Worm (Caenorhabditis elegans) whole organism, L1 larva: ENCODE measurements around the gene ddp-1.

ENCODE experiments used
- C16A3.4 ChIP-seq: fragments of 150-350 bp; optimal IDR thresholded peaks from 2 replicates; lab custom pipeline; 2014; ENCODE audit warnings: missing biosample characterization, missing genetic modification characterization
- F16B12.6 ChIP-seq: fragments of 150-350 bp; optimal IDR thresholded peaks from 2 replicates; lab custom pipeline; 2014; ENCODE audit warnings: missing biosample characterization, missing genetic modification characterization
- aha-1 ChIP-seq: fragments of 150-350 bp; optimal IDR thresholded peaks from 2 replicates; lab custom pipeline; 2014; ENCODE audit warnings: missing biosample characterization, missing genetic modification characterization
- alr-1 ChIP-seq: fragments of 200-800 bp; sonication (Bioruptor generic); optimal IDR thresholded peaks from 2 replicates; lab custom pipeline; 2018; ENCODE audit warnings: borderline replicate concordance, mild to moderate bottlenecking, missing genetic modification characterization, missing compliant biosample characterization
- aly-2 ChIP-seq: fragments of 150-350 bp; optimal IDR thresholded peaks from 2 replicates; lab custom pipeline; 2014; ENCODE audit warnings: missing biosample characterization, missing genetic modification characterization
- ama-1 ChIP-seq: fragments of 150-350 bp; optimal IDR thresholded peaks from 2 replicates; lab custom pipeline; 2014
- blmp-1 ChIP-seq: fragments of 150-350 bp; optimal IDR thresholded peaks from 2 replicates; lab custom pipeline; 2014; ENCODE audit warnings: missing biosample characterization, missing genetic modification characterization
- ceh-63 ChIP-seq: fragments of 200-800 bp; sonication (Bioruptor generic); optimal IDR thresholded peaks from 2 replicates; lab custom pipeline; 2018; ENCODE audit warnings: mild to moderate bottlenecking, missing genetic modification characterization, missing compliant biosample characterization
- ceh-8 ChIP-seq: fragments of 200-800 bp; sonication (Bioruptor generic); optimal IDR thresholded peaks from 2 replicates; lab custom pipeline; 2018; ENCODE audit warnings: mild to moderate bottlenecking, missing genetic modification characterization, moderate library complexity, missing compliant biosample characterization
- ceh-90 ChIP-seq: sonication (generic microtip); optimal IDR thresholded peaks from 2 replicates; lab custom pipeline; 2016; ENCODE audit warnings: missing genetic modification characterization, missing compliant biosample characterization
- efl-1 ChIP-seq, 4 experiments: fragments of 150-350 bp; optimal IDR thresholded peaks in 3 of 4; peaks in 1 of 4; 1 replicate in 1 of 4; 2 replicates in 3 of 4; lab custom pipeline; 2014; ENCODE audit warnings: missing biosample characterization in 2 of 4, missing genetic modification characterization in 2 of 4, missing genetic modification reagents in 2 of 4
- efl-3 ChIP-seq: fragments of 200-800 bp; sonication (Bioruptor generic); optimal IDR thresholded peaks from 2 replicates; lab custom pipeline; 2018; ENCODE audit warnings: mild to moderate bottlenecking, missing genetic modification characterization, missing compliant biosample characterization
- egl-13 ChIP-seq: sonication (generic microtip); optimal IDR thresholded peaks from 2 replicates; lab custom pipeline; 2016; ENCODE audit warnings: missing genotype, missing genetic modification reagents, missing genetic modification characterization, missing compliant biosample characterization
- egl-27 ChIP-seq, 2 experiments: fragments of 150-350 bp in 1 of 2; sonication (generic microtip); optimal IDR thresholded peaks; 3 replicates each; lab custom pipeline; 2017 to 2018; ENCODE audit warnings: missing biosample characterization in 2 of 2, missing genetic modification characterization in 2 of 2, missing genetic modification reagents in 2 of 2
- elt-2 ChIP-seq: sonication (generic microtip); optimal IDR thresholded peaks from 2 replicates; lab custom pipeline; 2016; ENCODE audit warnings: missing genetic modification characterization, mild to moderate bottlenecking, inconsistent platforms, missing compliant biosample characterization, missing genetic modification reagents
- fkh-10 ChIP-seq: sonication (generic microtip); optimal IDR thresholded peaks from 2 replicates; lab custom pipeline; 2017; ENCODE audit warnings: missing biosample characterization, missing genetic modification reagents, missing genetic modification characterization
- fkh-4 ChIP-seq: sonication (generic microtip); optimal IDR thresholded peaks from 2 replicates; lab custom pipeline; 2016; ENCODE audit warnings: missing compliant biosample characterization, missing genetic modification characterization, borderline replicate concordance
- fkh-8 ChIP-seq: sonication (generic microtip); optimal IDR thresholded peaks from 2 replicates; lab custom pipeline; 2016; ENCODE audit warnings: mild to moderate bottlenecking, missing genetic modification characterization, missing compliant biosample characterization
- hlh-17 ChIP-seq: fragments of 200-800 bp; sonication (Bioruptor generic); optimal IDR thresholded peaks from 2 replicates; lab custom pipeline; 2018; ENCODE audit warnings: missing genetic modification characterization, mild to moderate bottlenecking, missing compliant biosample characterization, moderate library complexity, borderline replicate concordance
- hlh-4 ChIP-seq: sonication (generic microtip); optimal IDR thresholded peaks from 2 replicates; lab custom pipeline; 2016; ENCODE audit warnings: mild to moderate bottlenecking, missing genetic modification characterization, missing compliant biosample characterization
- irx-1 ChIP-seq: sonication (generic microtip); optimal IDR thresholded peaks from 2 replicates; lab custom pipeline; 2016; ENCODE audit warnings: missing genetic modification characterization, missing compliant biosample characterization
- isw-1 ChIP-seq: fragments of 200-800 bp; sonication (Bioruptor generic); IDR thresholded peaks from 2 replicates; pipeline ENCODE4 v1.3.6; 2022; ENCODE audit warnings: missing genetic modification characterization, missing compliant biosample characterization
- jun-1 ChIP-seq: fragments of 150-350 bp; optimal IDR thresholded peaks from 2 replicates; lab custom pipeline; 2014; ENCODE audit warnings: missing biosample characterization, missing genetic modification reagents, missing genetic modification characterization
- lin-13 ChIP-seq: fragments of 150-350 bp; optimal IDR thresholded peaks from 2 replicates; lab custom pipeline; 2014; ENCODE audit warnings: missing biosample characterization, missing genetic modification reagents, missing genetic modification characterization
- lin-14 ChIP-seq: fragments of 200-800 bp; sonication (Bioruptor generic); optimal IDR thresholded peaks from 2 replicates; lab custom pipeline; 2018; ENCODE audit warnings: mild to moderate bottlenecking, missing genetic modification characterization, moderate library complexity, missing compliant biosample characterization
- lin-35 ChIP-seq, 2 experiments: fragments of 150-350 bp; optimal IDR thresholded peaks; 2 replicates each; lab custom pipeline; 2014; ENCODE audit warnings: missing biosample characterization in 2 of 2, missing genetic modification characterization in 2 of 2, missing genetic modification reagents in 2 of 2
- lin-39 ChIP-seq: fragments of 150-350 bp; optimal IDR thresholded peaks from 2 replicates; lab custom pipeline; 2014; ENCODE audit warnings: missing biosample characterization, missing genetic modification reagents, missing genetic modification characterization
- lsy-2 ChIP-seq, 2 experiments: fragments of 150-350 bp; optimal IDR thresholded peaks; 2 replicates each; lab custom pipeline; 2014; ENCODE audit warnings: missing biosample characterization in 2 of 2, missing genetic modification characterization in 2 of 2
- mab-9 ChIP-seq: fragments of 200-800 bp; sonication (Bioruptor generic); IDR thresholded peaks from 2 replicates; pipeline ENCODE4 v1.3.6; 2022; ENCODE audit warnings: missing genetic modification reagents, missing genetic modification characterization, missing compliant biosample characterization
- mdl-1 ChIP-seq, 2 experiments: fragments of 150-350 bp; optimal IDR thresholded peaks; 2 replicates each; lab custom pipeline; 2014 to 2017; ENCODE audit warnings: missing biosample characterization in 2 of 2, missing genetic modification characterization in 2 of 2, inconsistent platforms in 1 of 2
- mep-1 ChIP-seq: fragments of 150-350 bp; optimal IDR thresholded peaks from 2 replicates; lab custom pipeline; 2014; ENCODE audit warnings: missing biosample characterization, missing genetic modification characterization
- nhr-11 ChIP-seq: fragments of 150-350 bp; optimal IDR thresholded peaks from 2 replicates; lab custom pipeline; 2014; ENCODE audit warnings: missing biosample characterization, missing genetic modification characterization
- nhr-12 ChIP-seq: sonication (generic microtip); optimal IDR thresholded peaks from 2 replicates; lab custom pipeline; 2017; ENCODE audit warnings: missing biosample characterization, missing genetic modification characterization
- nhr-19 ChIP-seq: fragments of 200-800 bp; sonication (Bioruptor generic); conservative IDR thresholded peaks from 2 replicates; pipeline ENCODE4 v1.3.6; 2022; ENCODE audit warnings: missing genetic modification characterization, missing compliant biosample characterization
- nhr-71 ChIP-seq: sonication (generic microtip); optimal IDR thresholded peaks from 2 replicates; lab custom pipeline; 2016; ENCODE audit warnings: mild to moderate bottlenecking, missing genetic modification characterization, moderate library complexity, missing compliant biosample characterization
- nhr-76 ChIP-seq: sonication (generic microtip); optimal IDR thresholded peaks from 2 replicates; lab custom pipeline; 2017; ENCODE audit warnings: missing biosample characterization, missing genetic modification characterization
- nhr-84 ChIP-seq: sonication (generic microtip); optimal IDR thresholded peaks from 2 replicates; lab custom pipeline; 2017; ENCODE audit warnings: missing biosample characterization, missing genetic modification characterization
- nhr-85 ChIP-seq: sonication (generic microtip); peaks from one replicate; lab custom pipeline; 2016; ENCODE audit warnings: missing genetic modification characterization, inconsistent platforms, missing compliant biosample characterization
- nhr-90 ChIP-seq: sonication (generic microtip); optimal IDR thresholded peaks from 2 replicates; lab custom pipeline; 2016; ENCODE audit warnings: mild to moderate bottlenecking, missing genetic modification characterization, missing compliant biosample characterization; ENCODE audit not compliant: poor library complexity
- pag-3 ChIP-seq: sonication (generic microtip); optimal IDR thresholded peaks from 2 replicates; lab custom pipeline; 2017; ENCODE audit warnings: missing genetic modification characterization, mild to moderate bottlenecking, missing compliant biosample characterization, antibody characterized with exemption, borderline replicate concordance; ENCODE audit not compliant: insufficient read depth
- skn-1 ChIP-seq: fragments of 150-350 bp; optimal IDR thresholded peaks from 2 replicates; lab custom pipeline; 2014; ENCODE audit warnings: missing biosample characterization, missing genetic modification characterization
- snu-23 ChIP-seq: sonication (generic microtip); optimal IDR thresholded peaks from 2 replicates; lab custom pipeline; 2016; ENCODE audit warnings: missing genetic modification characterization, missing compliant biosample characterization
- swsn-7 ChIP-seq: sonication (generic microtip); optimal IDR thresholded peaks from 2 replicates; lab custom pipeline; 2016; ENCODE audit warnings: missing genetic modification characterization, missing compliant biosample characterization
- tbx-2 ChIP-seq: sonication (generic microtip); optimal IDR thresholded peaks from 2 replicates; lab custom pipeline; 2016; ENCODE audit warnings: missing genetic modification characterization, missing compliant biosample characterization
- unc-130 ChIP-seq: fragments of 150-350 bp; optimal IDR thresholded peaks from 2 replicates; lab custom pipeline; 2017; ENCODE audit warnings: missing biosample characterization, missing genetic modification characterization, inconsistent platforms
- unc-30 ChIP-seq: sonication (generic microtip); optimal IDR thresholded peaks from 2 replicates; lab custom pipeline; 2017; ENCODE audit warnings: missing biosample characterization, missing genetic modification characterization
- unc-86 ChIP-seq: sonication (generic microtip); optimal IDR thresholded peaks from 2 replicates; lab custom pipeline; 2016; ENCODE audit warnings: missing genetic modification characterization, missing compliant biosample characterization
- unc-98 ChIP-seq: fragments of 200-800 bp; sonication (Bioruptor generic); IDR thresholded peaks from 2 replicates; pipeline ENCODE4 v1.3.6; 2022; ENCODE audit warnings: missing genetic modification characterization, missing compliant biosample characterization
- xbp-1 ChIP-seq: sonication (generic microtip); optimal IDR thresholded peaks from 2 replicates; lab custom pipeline; 2016; ENCODE audit warnings: missing genetic modification characterization, missing compliant biosample characterization
- zag-1 ChIP-seq: fragments of 150-350 bp; optimal IDR thresholded peaks from 2 replicates; lab custom pipeline; 2014; ENCODE audit warnings: missing biosample characterization, missing genetic modification characterization
- zip-4 ChIP-seq: fragments of 200-800 bp; sonication (Bioruptor generic); optimal IDR thresholded peaks from 2 replicates; lab custom pipeline; 2018; ENCODE audit warnings: mild to moderate bottlenecking, missing genetic modification characterization, moderate library complexity, missing compliant biosample characterization
- ztf-11 ChIP-seq, 2 experiments: sonication (generic microtip); optimal IDR thresholded peaks; 2 replicates each; lab custom pipeline; 2016 to 2017; ENCODE audit warnings: missing genetic modification characterization in 2 of 2, missing biosample characterization in 1 of 2, missing compliant biosample characterization in 1 of 2
- ztf-4 ChIP-seq: fragments of 150-350 bp; optimal IDR thresholded peaks from 2 replicates; lab custom pipeline; 2014; ENCODE audit warnings: missing biosample characterization, missing genetic modification characterization

Gene ddp-1

ce11 chrIII:1905589-1905988 is 45.9 kb downstream of the ddp-1 start, which contains the start of the genes B0524.6 and pqn-41:
Gene B0524.6 (minus strand): TSS chrIII:1905640.
Gene pqn-41 (plus strand): TSS chrIII:1905958.
- TF ChIP-seq unc-98 (GFP tag; lab: Robert Waterston, UW) (no peak), swsn-7 (tag; lab: Kevin White, UChicago) (no peak), fkh-10 (GFP tag; lab: Kevin White, UChicago) (no peak), ztf-11 (tag; optimal IDR thresholded peaks at IDR 0.05; lab: Kevin White, UChicago) (peak in 1 of 2 experiments; percentile 5), efl-3 (GFP tag; lab: Kevin White, UChicago) (no peak), ama-1 (no peak), lin-35 (GFP tag; optimal IDR thresholded peaks at IDR 0.05; lab: Kevin White, UChicago) (peak; percentile 71 to 76), fkh-4 (tag; lab: Kevin White, UChicago) (no peak), pag-3 (tag; lab: Kevin White, UChicago) (no peak), ceh-8 (GFP tag; lab: Kevin White, UChicago) (peak; percentile 25), unc-130 (tag; lab: Kevin White, UChicago) (peak; percentile 75), unc-30 (no peak), aha-1 (tag; lab: Kevin White, UChicago) (no peak), lin-14 (GFP tag; lab: Kevin White, UChicago) (no peak), lin-39 (tag; lab: Kevin White, UChicago) (peak; percentile 4), isw-1 (GFP tag; lab: Robert Waterston, UW) (peak; percentile 54), xbp-1 (tag; lab: Kevin White, UChicago) (peak; percentile 57), nhr-85 (peak; percentile 80), tbx-2 (peak; percentile 51), zip-4 (GFP tag; lab: Kevin White, UChicago) (no peak), nhr-90 (tag; lab: Kevin White, UChicago) (no peak), ztf-4 (tag; lab: Kevin White, UChicago) (no peak), irx-1 (tag; lab: Kevin White, UChicago) (no peak), aly-2 (tag; lab: Kevin White, UChicago) (no peak), alr-1 (no peak), hlh-17 (GFP tag; lab: Kevin White, UChicago) (no peak), snu-23 (GFP tag; lab: Kevin White, UChicago) (no peak), mdl-1 (tag; optimal IDR thresholded peaks at IDR 0.05; lab: Kevin White, UChicago) (peak in 1 of 2 experiments; percentile 5), zag-1 (no peak), nhr-76 (no peak), hlh-4 (tag; lab: Kevin White, UChicago) (no peak), nhr-11 (tag; lab: Kevin White, UChicago) (no peak), efl-1 (optimal IDR thresholded peaks at IDR 0.05; lab: Kevin White, UChicago) (peak; percentile 53 to 68), efl-1 (GFP tag; optimal IDR thresholded peaks at IDR 0.05 in 1 of 2; lab: Kevin White, UChicago) (peak; percentile 79 to 94), blmp-1 (tag; lab: Kevin White, UChicago) (peak; percentile 63), nhr-19 (peak; percentile 55), nhr-84 (tag; lab: Kevin White, UChicago) (no peak), mab-9 (no peak), egl-27 (tag; optimal IDR thresholded peaks at IDR 0.05; lab: Kevin White, UChicago) (no peak), lin-13 (GFP tag; lab: Kevin White, UChicago) (peak; percentile 64), C16A3.4 (tag; lab: Kevin White, UChicago) (peak; percentile 25), F16B12.6 (tag; lab: Kevin White, UChicago) (peak; percentile 55), egl-13 (tag; lab: Kevin White, UChicago) (no peak), ceh-90 (tag; lab: Kevin White, UChicago) (no peak), fkh-8 (peak; percentile 58), lsy-2 (tag; optimal IDR thresholded peaks at IDR 0.05; lab: Kevin White, UChicago) (peak; percentile 83 to 87), mep-1 (tag; lab: Kevin White, UChicago) (peak; percentile 84), nhr-12 (no peak), unc-86 (tag; lab: Kevin White, UChicago) (peak; percentile 58), jun-1 (no peak), ceh-63 (GFP tag; lab: Kevin White, UChicago) (no peak), nhr-71 (tag; lab: Kevin White, UChicago) (no peak), elt-2 (tag; lab: Kevin White, UChicago) (no peak), skn-1 (peak; percentile 86)
